Worm (Caenorhabditis elegans): ENCODE measurements around the gene acdh-2.

ce11 chrII:5577060-5577459 lies 29.8 kb upstream of the acdh-2 start:
- TF ChIP-seq lin-38 (GFP tag; IDR thresholded peaks at IDR 0.05) = no peak; the same call in 1 of the 2 replicates
- TF ChIP-seq nhr-28 (tag; optimal IDR thresholded peaks at IDR 0.05) = peak; percentile 18
- TF ChIP-seq zag-1 (tag; optimal IDR thresholded peaks at IDR 0.05) = no peak
- no peak for TF ChIP-seq nhr-25 (tag; optimal IDR thresholded peaks at IDR 0.05; ENCODE audit: borderline replicate concordance, insufficient read depth)
- TF ChIP-seq mep-1 (tag; optimal IDR thresholded peaks at IDR 0.05) = no peak
- TF ChIP-seq snpc-4 (tag; optimal IDR thresholded peaks at IDR 0.05) = no peak
- TF ChIP-seq pqm-1 (tag; optimal IDR thresholded peaks at IDR 0.05) = no peak
